Worm (Caenorhabditis elegans): Measurements from ENCODE around the gene irld-48.

- TF ChIP-seq nhr-11 (tag; optimal IDR thresholded peaks at IDR 0.05) (no peak), fos-1 (tag; optimal IDR thresholded peaks at IDR 0.05) (no peak), snpc-4 (tag; optimal IDR thresholded peaks at IDR 0.05) (no peak)
Observed at ce11 chrII:2913505-2913904, 42.4 kb upstream of the irld-48 start, which contains the start of gene ubc-15.
